Worm (Caenorhabditis elegans) whole organism, L4 larva: ENCODE measurements around the gene F31F6.3.

ENCODE experiments used
- F26F4.8 ChIP-seq: fragments of 200-800 bp; sonication (Bioruptor generic); conservative IDR thresholded peaks from 2 replicates; pipeline ENCODE4 v1.3.6; 2022; ENCODE audit warnings: missing genetic modification characterization, missing compliant biosample characterization
- F49E8.2 ChIP-seq: sonication (generic microtip); optimal IDR thresholded peaks from 2 replicates; lab custom pipeline; 2016; ENCODE audit warnings: missing compliant biosample characterization, mild to moderate bottlenecking, missing genetic modification characterization, borderline replicate concordance
- T20F7.1 ChIP-seq: fragments of 200-800 bp; sonication (Bioruptor generic); optimal IDR thresholded peaks from 2 replicates; lab custom pipeline; 2018; ENCODE audit warnings: mild to moderate bottlenecking, missing genetic modification characterization, missing compliant biosample characterization
- Y105C5A.15 ChIP-seq: fragments of 200-800 bp; sonication (Bioruptor generic); IDR thresholded peaks from 2 replicates; pipeline ENCODE4 v1.3.6; 2022; ENCODE audit warnings: missing genetic modification characterization, missing compliant biosample characterization
- aha-1 ChIP-seq: fragments of 150-350 bp; peaks from one replicate; lab custom pipeline; 2014; ENCODE audit warnings: missing biosample characterization, missing genetic modification characterization
- attf-4 ChIP-seq: sonication (generic microtip); optimal IDR thresholded peaks from 3 replicates; lab custom pipeline; 2017; ENCODE audit warnings: missing biosample characterization, missing genetic modification characterization
- ceh-44 ChIP-seq: fragments of 200-800 bp; sonication (Bioruptor generic); IDR thresholded peaks from 2 replicates; pipeline ENCODE4 v1.3.6; 2022; ENCODE audit warnings: missing genetic modification reagents, missing genetic modification characterization, missing compliant biosample characterization
- cey-2 ChIP-seq: sonication (generic microtip); optimal IDR thresholded peaks from 3 replicates; lab custom pipeline; 2017; ENCODE audit warnings: missing genetic modification characterization, mild to moderate bottlenecking, missing compliant biosample characterization, antibody characterized with exemption, borderline replicate concordance; ENCODE audit not compliant: insufficient read depth
- daf-8 ChIP-seq: fragments of 200-800 bp; sonication (Bioruptor generic); IDR thresholded peaks from 2 replicates; pipeline ENCODE4 v1.3.6; 2022; ENCODE audit warnings: missing genetic modification characterization, missing compliant biosample characterization
- dmd-6 ChIP-seq: fragments of 200-800 bp; sonication (Bioruptor generic); IDR thresholded peaks from 2 replicates; pipeline ENCODE4 v1.3.6; 2022; ENCODE audit warnings: missing genetic modification reagents, missing genetic modification characterization, missing compliant biosample characterization
- egl-27 ChIP-seq: sonication (generic microtip); optimal IDR thresholded peaks from 3 replicates; lab custom pipeline; 2017; ENCODE audit warnings: missing biosample characterization, missing genetic modification reagents, missing genetic modification characterization
- egl-43 ChIP-seq: fragments of 200-800 bp; sonication (Bioruptor generic); IDR thresholded peaks from 2 replicates; pipeline ENCODE4 v1.3.6; 2022; ENCODE audit warnings: missing genetic modification reagents, missing genetic modification characterization, missing compliant biosample characterization
- fkh-10 ChIP-seq: fragments of 150-350 bp; optimal IDR thresholded peaks from 2 replicates; lab custom pipeline; 2014; ENCODE audit warnings: missing biosample characterization, missing genetic modification reagents, missing genetic modification characterization
- lin-39 ChIP-seq: fragments of 150-350 bp; optimal IDR thresholded peaks from 2 replicates; lab custom pipeline; 2014; ENCODE audit warnings: missing biosample characterization, missing genetic modification reagents, missing genetic modification characterization
- madf-9 ChIP-seq: fragments of 200-800 bp; sonication (Bioruptor generic); conservative IDR thresholded peaks from 2 replicates; pipeline ENCODE4 v1.3.6; 2022; ENCODE audit warnings: missing genetic modification reagents, missing genetic modification characterization, missing compliant biosample characterization
- mep-1 ChIP-seq: fragments of 150-350 bp; sonication (generic microtip); optimal IDR thresholded peaks from 3 replicates; lab custom pipeline; 2014; ENCODE audit warnings: missing biosample characterization, missing genetic modification characterization
- mxl-2 ChIP-seq: fragments of 200-800 bp; sonication (Bioruptor generic); conservative IDR thresholded peaks from 2 replicates; pipeline ENCODE4 v1.3.6; 2022; ENCODE audit warnings: missing genetic modification reagents, missing genetic modification characterization, missing compliant biosample characterization
- nhr-237 ChIP-seq: sonication (generic microtip); optimal IDR thresholded peaks from 2 replicates; lab custom pipeline; 2017; ENCODE audit warnings: missing biosample characterization, missing genetic modification characterization
- nhr-28 ChIP-seq: fragments of 150-350 bp; optimal IDR thresholded peaks from 2 replicates; lab custom pipeline; 2014; ENCODE audit warnings: missing biosample characterization, missing genetic modification characterization
- nhr-76 ChIP-seq: fragments of 150-350 bp; optimal IDR thresholded peaks from 2 replicates; lab custom pipeline; 2014; ENCODE audit warnings: missing biosample characterization, missing genetic modification characterization
- pha-4 ChIP-seq, 2 experiments: fragments of 150-350 bp in 1 of 2; fragments of 200-800 bp in 1 of 2; sonication (Bioruptor generic) in 1 of 2; IDR thresholded peaks in 1 of 2; optimal IDR thresholded peaks in 1 of 2; 2 replicates each; pipeline versions ENCODE4 v1.3.6 to Lab custom; 2014 to 2022; ENCODE audit warnings: missing genetic modification characterization in 2 of 2, missing genetic modification reagents in 2 of 2, missing biosample characterization in 1 of 2, missing compliant biosample characterization in 1 of 2
- php-3 ChIP-seq: fragments of 200-800 bp; sonication (Bioruptor generic); IDR thresholded peaks from 2 replicates; pipeline ENCODE4 v1.3.6; 2022; ENCODE audit warnings: missing genetic modification reagents, missing genetic modification characterization, missing compliant biosample characterization
- spr-1 ChIP-seq: sonication (generic microtip); optimal IDR thresholded peaks from 2 replicates; lab custom pipeline; 2016; ENCODE audit warnings: mild to moderate bottlenecking, missing genetic modification characterization, missing compliant biosample characterization
- unc-62 ChIP-seq, 3 experiments: fragments of 150-350 bp in 1 of 3; sonication (generic microtip); optimal IDR thresholded peaks in 2 of 3; peaks in 1 of 3; 1 replicate in 1 of 3; 2 replicates in 2 of 3; lab custom pipeline; 2014 to 2017; ENCODE audit warnings: missing biosample characterization in 3 of 3, missing genetic modification characterization in 3 of 3, missing genetic modification reagents in 3 of 3, missing genotype in 1 of 3
- zfp-2 ChIP-seq: sonication (generic microtip); optimal IDR thresholded peaks from 2 replicates; lab custom pipeline; 2016; ENCODE audit warnings: mild to moderate bottlenecking, missing genetic modification characterization, missing compliant biosample characterization
- zip-2 ChIP-seq: fragments of 150-350 bp; optimal IDR thresholded peaks from 2 replicates; lab custom pipeline; 2014; ENCODE audit warnings: missing biosample characterization, missing genetic modification characterization

The F31F6.3 gene

DNA sequence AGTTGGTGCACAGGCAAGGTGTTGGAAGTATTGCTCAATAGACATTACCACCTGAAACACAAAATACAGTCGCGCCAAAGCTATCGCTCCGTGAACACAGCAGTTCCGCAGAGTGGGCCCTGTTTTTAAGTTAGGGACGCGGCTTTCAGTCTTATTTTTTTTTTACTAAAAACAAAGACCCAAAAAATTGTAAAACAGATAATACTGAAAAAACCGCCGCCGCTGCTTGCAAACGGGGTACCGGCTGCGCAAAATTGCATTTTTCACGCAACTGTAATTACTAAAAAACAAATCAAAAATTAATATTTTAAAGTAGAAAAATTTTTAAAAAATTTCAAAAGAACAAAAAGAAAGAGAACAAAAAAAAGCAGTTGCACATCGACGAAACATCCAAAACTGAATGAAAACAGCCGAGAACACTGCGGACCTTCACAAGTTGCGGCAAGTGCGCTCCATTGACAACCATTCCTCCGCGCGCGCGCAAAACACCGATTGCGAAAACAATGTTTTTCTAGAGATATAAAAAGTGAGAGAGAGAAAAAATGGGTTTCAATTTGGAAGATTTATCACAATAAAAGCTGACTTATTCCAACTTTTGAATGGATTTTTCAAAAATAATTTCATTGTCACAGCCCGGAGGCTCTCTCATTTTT lies at the start of gene F31F6.3:
TSS of gene F31F6.3 (minus strand) at position 51 of the 653 bp plus-strand sequence.
- TF ChIP-seq F26F4.8 (GFP tag; lab: Robert Waterston, UW): no peak
- no peak for TF ChIP-seq unc-62 (GFP tag; optimal IDR thresholded peaks at IDR 0.05 in 1 of 2; lab: Kevin White, UChicago)
- no peak for TF ChIP-seq unc-62 (tag; optimal IDR thresholded peaks at IDR 0.05; lab: Kevin White, UChicago)
- TF ChIP-seq mep-1 (tag; lab: Kevin White, UChicago): no peak
- TF ChIP-seq zfp-2: no peak
- TF ChIP-seq aha-1: no peak

DNA sequence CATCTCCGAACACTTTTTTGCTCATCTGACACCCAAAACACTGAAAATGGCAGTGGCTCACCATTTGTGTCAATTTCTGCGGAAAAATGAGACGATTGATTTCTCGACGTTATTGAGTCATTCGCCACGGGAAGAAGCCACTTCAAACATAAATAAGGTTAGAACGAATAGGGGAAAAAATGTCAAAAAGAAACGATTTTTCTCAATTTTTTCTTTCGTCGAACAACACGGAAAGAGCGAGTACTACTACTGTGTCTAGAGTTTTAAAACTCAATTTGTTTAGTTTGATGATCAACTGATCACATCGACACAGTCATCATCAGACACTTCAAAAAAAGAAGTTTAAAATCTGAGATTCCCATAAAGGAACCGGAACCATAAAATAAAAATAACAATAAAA lies 48.2 kb upstream of the F31F6.3 start:
- TF ChIP-seq madf-9 (GFP tag; lab: Robert Waterston, UW) (no peak), egl-27 (tag; lab: Kevin White, UChicago) (no peak), T20F7.1 (GFP tag; lab: Kevin White, UChicago) (no peak), unc-62 (GFP tag; optimal IDR thresholded peaks at IDR 0.05 in 1 of 2; lab: Kevin White, UChicago) (peak in 1 of 2 experiments; percentile 90), unc-62 (tag; optimal IDR thresholded peaks at IDR 0.05; lab: Kevin White, UChicago) (no peak), fkh-10 (GFP tag; lab: Kevin White, UChicago) (peak; percentile 53), nhr-76 (tag; lab: Kevin White, UChicago) (no peak)

DNA sequence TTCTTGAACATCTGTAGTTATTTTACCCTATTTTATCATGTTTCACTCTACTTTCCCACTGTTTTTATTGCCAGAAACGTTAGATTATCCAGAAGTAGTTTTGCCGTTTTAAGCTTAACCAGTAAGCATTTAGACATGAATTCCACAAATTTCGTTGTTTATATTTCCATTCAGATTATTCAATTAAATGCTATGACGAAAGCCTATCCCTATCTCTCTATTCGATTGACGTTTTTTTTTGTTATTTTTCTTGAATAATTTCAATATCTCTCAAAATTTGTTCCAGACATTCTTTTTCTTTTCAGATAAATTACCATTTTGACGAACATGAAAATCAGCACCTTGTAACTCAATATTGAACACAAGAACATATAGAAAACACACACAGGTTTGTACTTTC lies 45.9 kb upstream of the F31F6.3 start, which contains the start of gene npr-40:
TSS of gene npr-40 (plus strand) at position 301 of the 400 bp plus-strand sequence.
- no peak for TF ChIP-seq dmd-6 (GFP tag; lab: Robert Waterston, UW)
- peak; percentile 4 for TF ChIP-seq aha-1
- TF ChIP-seq ceh-44 (GFP tag; lab: Robert Waterston, UW): no peak
- TF ChIP-seq, all 104 proteins: peak for 1

DNA sequence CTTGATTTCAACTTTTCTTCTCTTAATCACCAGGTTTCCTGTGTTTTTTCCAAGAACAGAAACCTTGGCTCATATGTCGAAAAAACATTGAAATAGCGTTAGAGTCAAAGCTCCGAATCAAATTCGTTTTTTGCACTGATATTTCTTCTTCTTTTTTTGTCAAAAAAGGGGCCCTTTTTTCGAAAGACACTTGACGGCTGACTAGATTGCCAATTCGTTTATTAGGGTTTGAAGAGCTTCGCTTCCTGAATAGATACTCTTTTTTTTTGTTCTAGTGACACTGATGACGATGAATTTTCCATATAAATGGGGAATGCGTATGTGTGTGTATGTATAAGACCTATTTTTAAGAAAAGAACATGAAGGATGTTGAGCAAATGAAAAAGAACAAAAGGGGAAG lies 44.1 kb upstream of the F31F6.3 start:
- TF ChIP-seq fkh-10 (GFP tag; lab: Kevin White, UChicago) (peak; percentile 46), spr-1 (tag; lab: Kevin White, UChicago) (no peak)
- TF ChIP-seq, all 104 proteins: peak for 1

DNA sequence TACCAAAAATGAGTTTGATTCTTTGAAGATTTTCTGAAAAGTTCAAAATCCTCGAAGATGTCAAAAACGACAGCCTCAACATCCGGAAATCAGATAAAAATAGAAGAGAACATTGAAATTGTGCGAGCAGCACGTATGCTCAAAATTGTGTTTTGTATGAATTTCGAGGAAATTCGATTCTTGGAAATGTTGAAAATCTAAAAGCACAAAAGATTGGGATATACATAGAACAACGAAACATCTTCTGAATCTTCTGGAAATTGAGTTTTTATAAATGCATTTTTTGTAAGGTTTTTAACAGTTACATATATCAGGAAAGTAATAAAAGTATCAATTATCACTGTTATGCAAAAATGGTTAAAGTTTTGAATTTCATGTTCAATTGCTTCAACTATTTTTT lies 38.0 kb upstream of the F31F6.3 start:
- peak; percentile 33 for TF ChIP-seq fkh-10 (GFP tag; lab: Kevin White, UChicago)
- TF ChIP-seq pha-4 (GFP tag; IDR thresholded peaks at IDR 0.05; lab: Robert Waterston, UW): no peak
- TF ChIP-seq pha-4 (tag; optimal IDR thresholded peaks at IDR 0.05; lab: Kevin White, UChicago): no peak
- no peak for TF ChIP-seq mxl-2 (GFP tag; lab: Robert Waterston, UW)
- no peak for TF ChIP-seq nhr-237 (tag; lab: Kevin White, UChicago)
- no peak for TF ChIP-seq attf-4
- peak in 1 of 2 experiments; percentile 67 for TF ChIP-seq unc-62 (GFP tag; optimal IDR thresholded peaks at IDR 0.05 in 1 of 2; lab: Kevin White, UChicago)
- TF ChIP-seq unc-62 (tag; optimal IDR thresholded peaks at IDR 0.05; lab: Kevin White, UChicago): no peak
- no peak for TF ChIP-seq Y105C5A.15
- TF ChIP-seq egl-43 (GFP tag; lab: Robert Waterston, UW): no peak

DNA sequence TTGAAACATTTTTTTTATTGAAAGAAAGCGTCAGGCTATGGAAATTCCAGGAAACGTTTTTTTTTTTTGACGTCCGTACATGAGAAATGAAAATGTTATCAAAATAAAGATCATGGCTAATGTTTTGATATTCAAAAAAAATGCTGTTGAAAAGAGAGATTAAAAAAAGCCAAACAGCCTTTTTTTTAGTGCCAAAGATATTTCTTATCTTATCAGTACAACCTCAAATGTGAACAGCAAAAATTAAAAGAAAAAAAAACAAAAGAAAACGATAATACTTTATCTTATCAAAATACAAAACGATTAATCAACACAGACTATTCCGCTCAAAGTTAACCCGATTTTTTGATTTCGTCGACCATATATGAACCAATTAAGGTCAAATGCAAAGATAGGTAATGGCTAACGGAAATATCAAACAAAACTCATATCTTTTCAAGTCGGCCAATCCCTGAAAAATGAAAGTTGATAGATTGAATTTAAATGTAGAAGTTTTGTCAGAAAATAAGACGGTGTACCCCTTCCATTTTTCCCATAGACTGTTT lies 34.7 kb upstream of the F31F6.3 start:
- TF ChIP-seq nhr-28 (tag; lab: Kevin White, UChicago): peak; percentile 26
- TF ChIP-seq zip-2 (tag; lab: Kevin White, UChicago): no peak
- no peak for TF ChIP-seq F49E8.2 (tag; lab: Kevin White, UChicago)
- TF ChIP-seq cey-2 (tag; lab: Kevin White, UChicago): no peak
- TF ChIP-seq unc-62 (GFP tag; optimal IDR thresholded peaks at IDR 0.05 in 1 of 2; lab: Kevin White, UChicago): peak in 1 of 2 experiments; percentile 54
- TF ChIP-seq unc-62 (tag; optimal IDR thresholded peaks at IDR 0.05; lab: Kevin White, UChicago): no peak
- no peak for TF ChIP-seq lin-39 (tag; lab: Kevin White, UChicago)
- TF ChIP-seq php-3 (GFP tag; lab: Robert Waterston, UW): no peak
- no peak for TF ChIP-seq daf-8 (GFP tag; lab: Robert Waterston, UW)
